Fruit fly (Drosophila melanogaster): Measurements from ENCODE around the gene rdx.
A peak's percentile ranks its signal among the peaks of the same experiment; 100 is the strongest.

dm6 chr3R:14031531-14032414 lies at the start of gene rdx, which contains the start of gene CG3061:
- TF ChIP-seq lmd (GFP tag; IDR thresholded peaks at IDR 0.05), result peak; percentile 62; the same call in 1 of the 2 replicates
- no peak for TF ChIP-seq salm (tag; optimal IDR thresholded peaks at IDR 0.05)
- TF ChIP-seq CG8944 (GFP tag; optimal IDR thresholded peaks at IDR 0.05), result peak; percentile 15

All from whole organism, embryonic.